Fruit fly (Drosophila melanogaster) whole organism, prepupa: ENCODE data around the gene CG34432.

ENCODE experiments used
- Blimp-1 ChIP-seq: fragments of 200-800 bp; sonication (Bioruptor generic); optimal IDR thresholded peaks from 3 replicates; lab custom pipeline; 2017; ENCODE audit warnings: missing biosample characterization, missing genetic modification characterization, mild to moderate bottlenecking, moderate library complexity, missing genetic modification reagents
- CG31627 ChIP-seq: fragments of 200-800 bp; sonication (Bioruptor generic); optimal IDR thresholded peaks from 3 replicates; lab custom pipeline; 2016; ENCODE audit warnings: missing biosample characterization, missing genetic modification characterization
- Lpt ChIP-seq: fragments of 200-800 bp; sonication (Bioruptor generic); optimal IDR thresholded peaks from 3 replicates; lab custom pipeline; 2016; ENCODE audit warnings: missing biosample characterization, missing genetic modification characterization

dm6 chr3R:30699165-30699564 lies 50.2 kb downstream of the CG34432 start:
- TF ChIP-seq CG31627 (GFP tag; lab: Kevin White, UChicago) (no peak), Lpt (GFP tag; lab: Kevin White, UChicago) (no peak), Blimp-1 (GFP tag; lab: Kevin White, UChicago) (no peak)
